Worm (Caenorhabditis elegans): ENCODE measurements around the gene clec-164.

DNA sequence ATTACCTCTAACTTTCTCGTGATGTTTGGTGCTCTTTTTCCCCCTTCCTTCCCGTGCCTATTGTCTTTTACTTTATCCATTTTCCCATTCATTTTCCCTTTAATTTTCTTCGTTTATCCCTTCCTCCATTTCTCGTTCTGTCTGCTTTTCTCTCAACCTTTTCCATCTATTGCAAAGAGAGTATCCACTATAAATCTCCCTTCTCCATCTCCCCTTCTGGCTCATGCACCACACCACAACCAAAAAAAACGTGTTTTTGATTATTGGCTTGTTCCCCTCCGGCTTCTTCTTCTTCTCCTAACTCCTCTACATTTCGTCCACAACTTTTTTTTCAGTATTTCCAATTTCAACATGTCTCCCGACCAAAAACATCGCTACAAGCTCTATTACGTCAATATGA is 43.8 kb downstream of the clec-164 start, which contains the start of gene gst-40:
- no peak for TF ChIP-seq nhr-237 (tag; optimal IDR thresholded peaks at IDR 0.05)
- no peak for TF ChIP-seq hlh-1 (tag; optimal IDR thresholded peaks at IDR 0.05)
- no peak for TF ChIP-seq mls-2 (tag; optimal IDR thresholded peaks at IDR 0.05)
- no peak for TF ChIP-seq mep-1 (tag; optimal IDR thresholded peaks at IDR 0.05)
- TF ChIP-seq unc-62 (GFP tag; optimal IDR thresholded peaks at IDR 0.05), result no peak
- no peak for TF ChIP-seq pha-4 (tag; optimal IDR thresholded peaks at IDR 0.05)
- TF ChIP-seq nhr-2 (tag; optimal IDR thresholded peaks at IDR 0.05), result no peak
- TF ChIP-seq nhr-28 (tag; optimal IDR thresholded peaks at IDR 0.05), result no peak
- TF ChIP-seq nhr-76 (tag; optimal IDR thresholded peaks at IDR 0.05), result no peak
- TF ChIP-seq ztf-11 (tag; optimal IDR thresholded peaks at IDR 0.05), result no peak
- no peak for TF ChIP-seq ces-1 (GFP tag; optimal IDR thresholded peaks at IDR 0.05)
- no peak for TF ChIP-seq snpc-4 (tag; optimal IDR thresholded peaks at IDR 0.05)

Data from whole organism, mixed stage, embryonic.